Worm (Caenorhabditis elegans) whole organism, L4 larva: ENCODE results near the gene ril-1.

ENCODE experiments used
- F10B5.3 ChIP-seq: sonication (generic microtip); optimal IDR thresholded peaks from 2 replicates; lab custom pipeline; 2016; ENCODE audit warnings: mild to moderate bottlenecking, missing genetic modification characterization, missing compliant biosample characterization
- T20F7.1 ChIP-seq: fragments of 200-800 bp; sonication (Bioruptor generic); optimal IDR thresholded peaks from 2 replicates; lab custom pipeline; 2018; ENCODE audit warnings: mild to moderate bottlenecking, missing genetic modification characterization, missing compliant biosample characterization
- T26A8.4 ChIP-seq: fragments of 200-800 bp; sonication (Bioruptor generic); IDR thresholded peaks from 2 replicates; pipeline ENCODE4 v1.3.6; 2022; ENCODE audit warnings: missing genetic modification characterization, missing compliant biosample characterization
- Y105C5A.15 ChIP-seq: fragments of 200-800 bp; sonication (Bioruptor generic); IDR thresholded peaks from 2 replicates; pipeline ENCODE4 v1.3.6; 2022; ENCODE audit warnings: missing genetic modification characterization, missing compliant biosample characterization
- Y48G9A.11 ChIP-seq: fragments of 200-800 bp; sonication (Bioruptor generic); IDR thresholded peaks from 2 replicates; pipeline ENCODE4 v1.3.6; 2022; ENCODE audit warnings: missing genetic modification reagents, missing genetic modification characterization, missing compliant biosample characterization
- Y5F2A.4 ChIP-seq: fragments of 200-800 bp; sonication (Bioruptor generic); optimal IDR thresholded peaks from 2 replicates; lab custom pipeline; 2018; ENCODE audit warnings: mild to moderate bottlenecking, missing genetic modification characterization, missing compliant biosample characterization
- Y75B8A.6 ChIP-seq: fragments of 200-800 bp; sonication (Bioruptor generic); IDR thresholded peaks from 2 replicates; pipeline ENCODE4 v1.3.6; 2022; ENCODE audit warnings: missing genetic modification reagents, missing genetic modification characterization, missing compliant biosample characterization
- ZK337.2 ChIP-seq: fragments of 200-800 bp; sonication (Bioruptor generic); IDR thresholded peaks from 2 replicates; pipeline ENCODE4 v1.3.6; 2022; ENCODE audit warnings: missing genetic modification reagents, missing genetic modification characterization, missing compliant biosample characterization
- ZK546.5 ChIP-seq, 2 experiments: sonication (generic microtip); optimal IDR thresholded peaks; 2 replicates each; lab custom pipeline; 2017; ENCODE audit warnings: missing biosample characterization in 2 of 2, missing genetic modification characterization in 2 of 2
- aly-2 ChIP-seq: sonication (generic microtip); optimal IDR thresholded peaks from 2 replicates; lab custom pipeline; 2018; ENCODE audit warnings: missing biosample characterization, missing genetic modification characterization
- attf-4 ChIP-seq: sonication (generic microtip); optimal IDR thresholded peaks from 3 replicates; lab custom pipeline; 2017; ENCODE audit warnings: missing biosample characterization, missing genetic modification characterization
- ceh-28 ChIP-seq: fragments of 150-350 bp; optimal IDR thresholded peaks from 2 replicates; lab custom pipeline; 2014; ENCODE audit warnings: missing biosample characterization, missing genetic modification reagents, missing genetic modification characterization
- cey-2 ChIP-seq: sonication (generic microtip); optimal IDR thresholded peaks from 3 replicates; lab custom pipeline; 2017; ENCODE audit warnings: missing genetic modification characterization, mild to moderate bottlenecking, missing compliant biosample characterization, antibody characterized with exemption, borderline replicate concordance; ENCODE audit not compliant: insufficient read depth
- ctbp-1 ChIP-seq: fragments of 200-800 bp; sonication (Bioruptor generic); IDR thresholded peaks from 2 replicates; pipeline ENCODE4 v1.3.6; 2022; ENCODE audit warnings: missing genetic modification reagents, missing genetic modification characterization, missing compliant biosample characterization
- daf-12 ChIP-seq: fragments of 150-350 bp; optimal IDR thresholded peaks from 2 replicates; lab custom pipeline; 2014; ENCODE audit warnings: missing biosample characterization, missing genetic modification reagents, missing genetic modification characterization
- daf-16 ChIP-seq, 3 experiments: sonication (generic microtip); optimal IDR thresholded peaks; 2 replicates each; lab custom pipeline; 2016 to 2017; ENCODE audit warnings: missing genetic modification characterization in 3 of 3, missing genetic modification reagents in 3 of 3, mild to moderate bottlenecking in 2 of 3, missing compliant biosample characterization in 2 of 3, missing biosample characterization in 1 of 3, moderate library complexity in 1 of 3
- daf-19 ChIP-seq: fragments of 200-800 bp; sonication (Bioruptor generic); conservative IDR thresholded peaks from 2 replicates; pipeline ENCODE4 v1.3.6; 2022; ENCODE audit warnings: missing genetic modification characterization, missing compliant biosample characterization
- dmd-6 ChIP-seq: fragments of 200-800 bp; sonication (Bioruptor generic); IDR thresholded peaks from 2 replicates; pipeline ENCODE4 v1.3.6; 2022; ENCODE audit warnings: missing genetic modification reagents, missing genetic modification characterization, missing compliant biosample characterization
- dpl-1 ChIP-seq: fragments of 150-350 bp; optimal IDR thresholded peaks from 2 replicates; lab custom pipeline; 2014; ENCODE audit warnings: missing biosample characterization, missing genetic modification reagents, missing genetic modification characterization
- duxl-1 ChIP-seq: sonication (generic microtip); optimal IDR thresholded peaks from 2 replicates; lab custom pipeline; 2016; ENCODE audit warnings: mild to moderate bottlenecking, missing genetic modification characterization, moderate library complexity, missing compliant biosample characterization; ENCODE audit not compliant: poor library complexity
- gei-8 ChIP-seq: fragments of 200-800 bp; sonication (Bioruptor generic); optimal IDR thresholded peaks from 2 replicates; lab custom pipeline; 2018; ENCODE audit warnings: mild to moderate bottlenecking, missing genetic modification characterization, missing compliant biosample characterization
- hlh-11 ChIP-seq: fragments of 200-800 bp; sonication (Bioruptor generic); optimal IDR thresholded peaks from 2 replicates; lab custom pipeline; 2018; ENCODE audit warnings: mild to moderate bottlenecking, missing genetic modification characterization, missing compliant biosample characterization
- hlh-30 ChIP-seq: sonication (generic microtip); optimal IDR thresholded peaks from 2 replicates; lab custom pipeline; 2017; ENCODE audit warnings: antibody characterized with exemption, mild to moderate bottlenecking, missing genetic modification characterization, missing compliant biosample characterization; ENCODE audit not compliant: insufficient read depth
- hmg-1.1 ChIP-seq: fragments of 200-800 bp; sonication (Bioruptor generic); IDR thresholded peaks from 2 replicates; pipeline ENCODE4 v1.3.6; 2022; ENCODE audit warnings: missing genetic modification reagents, missing genetic modification characterization, missing compliant biosample characterization
- jun-1 ChIP-seq: fragments of 150-350 bp; optimal IDR thresholded peaks from 2 replicates; lab custom pipeline; 2014; ENCODE audit warnings: missing biosample characterization, missing genetic modification reagents, missing genetic modification characterization
- lin-1 ChIP-seq: fragments of 200-800 bp; sonication (Bioruptor generic); IDR thresholded peaks from 2 replicates; pipeline ENCODE4 v1.3.6; 2022; ENCODE audit warnings: missing genetic modification reagents, missing genetic modification characterization, missing compliant biosample characterization
- lir-3 ChIP-seq: sonication (generic microtip); optimal IDR thresholded peaks from 2 replicates; lab custom pipeline; 2016; ENCODE audit warnings: mild to moderate bottlenecking, missing genetic modification characterization, missing compliant biosample characterization
- lsy-2 ChIP-seq, 2 experiments: fragments of 150-350 bp in 1 of 2; sonication (generic microtip) in 1 of 2; optimal IDR thresholded peaks; 2 replicates each; lab custom pipeline; 2014 to 2017; ENCODE audit warnings: missing biosample characterization in 2 of 2, missing genetic modification characterization in 2 of 2
- madf-9 ChIP-seq: fragments of 200-800 bp; sonication (Bioruptor generic); conservative IDR thresholded peaks from 2 replicates; pipeline ENCODE4 v1.3.6; 2022; ENCODE audit warnings: missing genetic modification reagents, missing genetic modification characterization, missing compliant biosample characterization
- mxl-2 ChIP-seq: fragments of 200-800 bp; sonication (Bioruptor generic); conservative IDR thresholded peaks from 2 replicates; pipeline ENCODE4 v1.3.6; 2022; ENCODE audit warnings: missing genetic modification reagents, missing genetic modification characterization, missing compliant biosample characterization
- nhr-11 ChIP-seq: fragments of 150-350 bp; optimal IDR thresholded peaks from 2 replicates; lab custom pipeline; 2014; ENCODE audit warnings: missing biosample characterization, missing genetic modification characterization
- nhr-111 ChIP-seq: fragments of 200-800 bp; sonication (Bioruptor generic); optimal IDR thresholded peaks from 2 replicates; lab custom pipeline; 2018; ENCODE audit warnings: mild to moderate bottlenecking, missing genetic modification characterization, missing compliant biosample characterization
- nhr-237 ChIP-seq: sonication (generic microtip); optimal IDR thresholded peaks from 2 replicates; lab custom pipeline; 2017; ENCODE audit warnings: missing biosample characterization, missing genetic modification characterization
- nhr-25 ChIP-seq: sonication (generic microtip); optimal IDR thresholded peaks from 2 replicates; lab custom pipeline; 2017; ENCODE audit warnings: missing genetic modification characterization, mild to moderate bottlenecking, missing compliant biosample characterization, antibody characterized with exemption, moderate library complexity, borderline replicate concordance; ENCODE audit not compliant: insufficient read depth
- nhr-28 ChIP-seq: fragments of 150-350 bp; optimal IDR thresholded peaks from 2 replicates; lab custom pipeline; 2014; ENCODE audit warnings: missing biosample characterization, missing genetic modification characterization
- nhr-41 ChIP-seq: fragments of 200-800 bp; sonication (Bioruptor generic); IDR thresholded peaks from 2 replicates; pipeline ENCODE4 v1.3.6; 2022; ENCODE audit warnings: missing genetic modification reagents, missing genetic modification characterization, missing compliant biosample characterization
- nhr-6 ChIP-seq: fragments of 150-350 bp; optimal IDR thresholded peaks from 2 replicates; lab custom pipeline; 2014; ENCODE audit warnings: missing biosample characterization, missing genetic modification characterization
- nhr-76 ChIP-seq: fragments of 150-350 bp; optimal IDR thresholded peaks from 2 replicates; lab custom pipeline; 2014; ENCODE audit warnings: missing biosample characterization, missing genetic modification characterization
- nhr-77 ChIP-seq: fragments of 150-350 bp; optimal IDR thresholded peaks from 2 replicates; lab custom pipeline; 2014; ENCODE audit warnings: missing biosample characterization, missing genetic modification characterization
- pha-4 ChIP-seq, 2 experiments: fragments of 150-350 bp in 1 of 2; fragments of 200-800 bp in 1 of 2; sonication (Bioruptor generic) in 1 of 2; IDR thresholded peaks in 1 of 2; optimal IDR thresholded peaks in 1 of 2; 2 replicates each; pipeline versions ENCODE4 v1.3.6 to Lab custom; 2014 to 2022; ENCODE audit warnings: missing genetic modification characterization in 2 of 2, missing genetic modification reagents in 2 of 2, missing biosample characterization in 1 of 2, missing compliant biosample characterization in 1 of 2
- rbr-2 ChIP-seq: sonication (generic microtip); optimal IDR thresholded peaks from 2 replicates; lab custom pipeline; 2016; ENCODE audit warnings: missing genotype, missing genetic modification characterization, missing compliant biosample characterization
- saeg-2 ChIP-seq: fragments of 200-800 bp; sonication (Bioruptor generic); IDR thresholded peaks from 2 replicates; pipeline ENCODE4 v1.3.6; 2022; ENCODE audit warnings: missing genetic modification reagents, missing genetic modification characterization, missing compliant biosample characterization
- skn-1 ChIP-seq: fragments of 150-350 bp; optimal IDR thresholded peaks from 2 replicates; lab custom pipeline; 2014; ENCODE audit warnings: missing biosample characterization, missing genetic modification characterization
- snpc-1.2 ChIP-seq: fragments of 200-800 bp; sonication (Bioruptor generic); IDR thresholded peaks from 2 replicates; pipeline ENCODE4 v1.3.6; 2022; ENCODE audit warnings: missing genetic modification reagents, missing genetic modification characterization, missing compliant biosample characterization
- tra-1 ChIP-seq: fragments of 200-800 bp; sonication (Bioruptor generic); IDR thresholded peaks from 2 replicates; pipeline ENCODE4 v1.3.6; 2022; ENCODE audit warnings: missing genetic modification reagents, missing genetic modification characterization, missing compliant biosample characterization
- unc-39 ChIP-seq: sonication (generic microtip); optimal IDR thresholded peaks from 2 replicates; lab custom pipeline; 2017; ENCODE audit warnings: missing biosample characterization, missing genetic modification characterization
- zip-11 ChIP-seq: fragments of 200-800 bp; sonication (Bioruptor generic); IDR thresholded peaks from 2 replicates; pipeline ENCODE4 v1.3.6; 2022; ENCODE audit warnings: missing genetic modification characterization, missing compliant biosample characterization
- zip-2 ChIP-seq: fragments of 150-350 bp; optimal IDR thresholded peaks from 2 replicates; lab custom pipeline; 2014; ENCODE audit warnings: missing biosample characterization, missing genetic modification characterization
- ztf-11 ChIP-seq: fragments of 150-350 bp; optimal IDR thresholded peaks from 2 replicates; lab custom pipeline; 2014; ENCODE audit warnings: missing biosample characterization, missing genetic modification characterization

Gene ril-1

ce11 chrV:14523788-14524582, at the start of gene ril-1:
TSS of gene ril-1 (minus strand) at chrV:14524129.
- TF ChIP-seq nhr-25 (tag; lab: Kevin White, UChicago) (no peak), zip-2 (tag; lab: Kevin White, UChicago) (no peak), lin-1 (no peak), aly-2 (no peak), daf-19 (GFP tag; lab: Robert Waterston, UW) (no peak), ctbp-1 (GFP tag; lab: Robert Waterston, UW) (no peak), Y75B8A.6 (GFP tag; lab: Robert Waterston, UW) (no peak), rbr-2 (tag; lab: Kevin White, UChicago) (peak; percentile 41), daf-16 (GFP tag; optimal IDR thresholded peaks at IDR 0.05; lab: Kevin White, UChicago) (no peak), daf-16 (tag; optimal IDR thresholded peaks at IDR 0.05; lab: Kevin White, UChicago) (peak; percentile 40), hmg-1.1 (GFP tag; lab: Robert Waterston, UW) (peak; percentile 45; the same call in 1 of the 2 replicates), nhr-111 (GFP tag; lab: Kevin White, UChicago) (no peak), snpc-1.2 (GFP tag; lab: Robert Waterston, UW) (no peak), nhr-11 (no peak), Y5F2A.4 (GFP tag; lab: Kevin White, UChicago) (no peak), T26A8.4 (GFP tag; lab: Robert Waterston, UW) (no peak), cey-2 (tag; lab: Kevin White, UChicago) (no peak), F10B5.3 (tag; lab: Kevin White, UChicago) (no peak), tra-1 (no peak), nhr-237 (tag; lab: Kevin White, UChicago) (no peak), Y48G9A.11 (GFP tag; lab: Robert Waterston, UW) (no peak), nhr-41 (no peak), nhr-76 (tag; lab: Kevin White, UChicago) (no peak), dpl-1 (peak; percentile 53), jun-1 (tag; lab: Kevin White, UChicago) (no peak), nhr-77 (peak; percentile 43), hlh-30 (tag; lab: Kevin White, UChicago) (peak; percentile 35), ZK337.2 (GFP tag; lab: Robert Waterston, UW) (no peak), gei-8 (GFP tag; lab: Kevin White, UChicago) (no peak), nhr-28 (tag; lab: Kevin White, UChicago) (peak; percentile 59), ceh-28 (tag; lab: Kevin White, UChicago) (no peak), daf-12 (no peak), ztf-11 (tag; lab: Kevin White, UChicago) (no peak), lir-3 (no peak), Y105C5A.15 (GFP tag; lab: Robert Waterston, UW) (no peak), madf-9 (no peak), skn-1 (tag; lab: Kevin White, UChicago) (no peak), dmd-6 (GFP tag; lab: Robert Waterston, UW) (no peak), hlh-11 (no peak), duxl-1 (tag; lab: Kevin White, UChicago) (no peak), saeg-2 (GFP tag; lab: Robert Waterston, UW) (no peak), zip-11 (GFP tag; lab: Robert Waterston, UW) (no peak), mxl-2 (GFP tag; lab: Robert Waterston, UW) (no peak), attf-4 (no peak), T20F7.1 (no peak), pha-4 (GFP tag; IDR thresholded peaks at IDR 0.05; lab: Robert Waterston, UW) (no peak), pha-4 (tag; optimal IDR thresholded peaks at IDR 0.05; lab: Kevin White, UChicago) (no peak), ZK546.5 (tag; optimal IDR thresholded peaks at IDR 0.05; lab: Kevin White, UChicago) (no peak), unc-39 (tag; lab: Kevin White, UChicago) (no peak), lsy-2 (tag; optimal IDR thresholded peaks at IDR 0.05; lab: Kevin White, UChicago) (peak in 1 of 2 experiments; percentile 66), nhr-6 (tag; lab: Kevin White, UChicago) (peak; percentile 89)
